Fruit fly (Drosophila melanogaster): Measurements from ENCODE around the gene Nna1.
A peak's percentile ranks its signal among the peaks of the same experiment; 100 is the strongest.

Nna1 gene

DNA sequence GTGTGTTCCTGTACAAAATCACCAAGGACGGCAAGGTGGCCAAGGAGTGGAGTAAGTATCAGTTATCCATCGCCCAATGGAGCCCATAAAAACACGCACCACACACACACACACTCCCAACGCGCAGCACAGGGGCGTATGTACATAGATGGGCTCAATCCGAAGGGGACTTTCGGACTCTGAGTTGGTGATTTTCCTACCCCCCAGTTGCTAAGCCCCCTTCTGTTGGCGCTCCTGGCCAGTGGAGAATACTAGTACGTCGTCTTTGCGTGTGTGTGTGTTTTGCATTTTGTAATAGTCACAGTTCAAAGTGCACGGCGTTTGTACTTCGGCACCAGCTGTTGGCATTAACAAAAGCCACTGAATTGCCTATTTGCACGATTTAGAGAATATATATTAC lies 48.0 kb downstream of the Nna1 start (continued):
- TF ChIP-seq MTF-1 (GFP tag; optimal IDR thresholded peaks at IDR 0.05; ENCODE audit: borderline replicate concordance) (peak; percentile 75), CG7786 (GFP tag; optimal IDR thresholded peaks at IDR 0.05) (peak; percentile 78), CG8478 (optimal IDR thresholded peaks at IDR 0.05) (no peak), lola (GFP tag; optimal IDR thresholded peaks at IDR 0.05) (peak in 1 of 3 experiments; percentile 28), lmd (GFP tag; IDR thresholded peaks at IDR 0.05) (peak; percentile 83), CG17912 (GFP tag; optimal IDR thresholded peaks at IDR 0.05) (peak; percentile 59), jigr1 (GFP tag; IDR thresholded peaks at IDR 0.05) (peak; percentile 24; the same call in 1 of the 3 replicates), Dref (GFP tag; IDR thresholded peaks at IDR 0.05) (no peak), CG12299 (tag; optimal IDR thresholded peaks at IDR 0.05) (peak; percentile 70), CG7963 (GFP tag; IDR thresholded peaks at IDR 0.05; ENCODE audit: partially characterized antibody) (no peak), Rx (GFP tag; IDR thresholded peaks at IDR 0.05) (peak; percentile 83), CG18764 (GFP tag; optimal IDR thresholded peaks at IDR 0.05) (peak; percentile 62), tll (GFP tag; optimal IDR thresholded peaks at IDR 0.05) (no peak), gt (GFP tag; IDR thresholded peaks at IDR 0.05) (peak; percentile 51; the same call in 1 of the 2 replicates), CG1603 (tag; optimal IDR thresholded peaks at IDR 0.05) (peak; percentile 87), Atf-2 (GFP tag; optimal IDR thresholded peaks at IDR 0.05) (peak; percentile 64), ems (GFP tag; optimal IDR thresholded peaks at IDR 0.05) (peak; percentile 42), Abd-B (GFP tag; optimal IDR thresholded peaks at IDR 0.05) (peak; percentile 22), pfk (GFP tag; optimal IDR thresholded peaks at IDR 0.05) (peak; percentile 38), CG14965 (GFP tag; optimal IDR thresholded peaks at IDR 0.05; ENCODE audit: borderline replicate concordance) (no peak), NK7.1 (GFP tag; optimal IDR thresholded peaks at IDR 0.05) (peak; percentile 38), CG2889 (GFP tag; IDR thresholded peaks at IDR 0.05) (peak; percentile 71; the same call in 1 of the 3 replicates), CG9876 (GFP tag; optimal IDR thresholded peaks at IDR 0.05) (peak; percentile 60), Meics (GFP tag; optimal IDR thresholded peaks at IDR 0.05) (peak; percentile 86), CG10543 (GFP tag; optimal IDR thresholded peaks at IDR 0.05) (peak; percentile 83), trh (GFP tag; optimal IDR thresholded peaks at IDR 0.05) (no peak), twi (tag; optimal IDR thresholded peaks at IDR 0.05) (peak; percentile 26), CG7556 (GFP tag; optimal IDR thresholded peaks at IDR 0.05) (no peak), TFAM (GFP tag; optimal IDR thresholded peaks at IDR 0.05) (no peak), Hmx (GFP tag; optimal IDR thresholded peaks at IDR 0.05) (no peak), CG8765 (GFP tag; IDR thresholded peaks at IDR 0.05) (peak; percentile 69), dysf (GFP tag; IDR thresholded peaks at IDR 0.05) (peak; percentile 86), dmrt99B (tag; optimal IDR thresholded peaks at IDR 0.05) (peak; percentile 84), CG8388 (GFP tag; optimal IDR thresholded peaks at IDR 0.05) (peak; percentile 19), CG33557 (GFP tag; optimal IDR thresholded peaks at IDR 0.05) (peak; percentile 21), Fer1 (GFP tag; optimal IDR thresholded peaks at IDR 0.05) (peak; percentile 80), CG34422 (GFP tag; IDR thresholded peaks at IDR 0.05) (peak; percentile 75), CG15011 (GFP tag; optimal IDR thresholded peaks at IDR 0.05) (peak; percentile 45), Nf-YC (tag; optimal IDR thresholded peaks at IDR 0.05) (peak; percentile 63), HHEX (GFP tag; optimal IDR thresholded peaks at IDR 0.05) (peak; percentile 80), CG3847 (GFP tag; IDR thresholded peaks at IDR 0.05) (peak; percentile 74), ci (GFP tag; IDR thresholded peaks at IDR 0.05) (peak; percentile 89), Dp (GFP tag; optimal IDR thresholded peaks at IDR 0.05) (no peak), az2 (GFP tag; optimal IDR thresholded peaks at IDR 0.05) (peak; percentile 82), Ravus (GFP tag; IDR thresholded peaks at IDR 0.05) (peak; percentile 25; the same call in 1 of the 2 replicates), CG4820 (GFP tag; optimal IDR thresholded peaks at IDR 0.05) (peak; percentile 55), danr (GFP tag; IDR thresholded peaks at IDR 0.05) (peak; percentile 47; the same call in 1 of the 2 replicates), hb (GFP tag; IDR thresholded peaks at IDR 0.05; ENCODE audit: partially characterized antibody) (no peak), zfh1 (GFP tag; IDR thresholded peaks at IDR 0.05) (peak; percentile 78; the same call in 2 of the 3 replicates), Adf1 (GFP tag; IDR thresholded peaks at IDR 0.05) (no peak), crol (GFP tag; IDR thresholded peaks at IDR 0.05) (0 out of 2 replicates have a peak, but pooled peaks have one; percentile 15)
